Fruit fly (Drosophila melanogaster): ENCODE measurements around the gene CG33080.

The CG33080 gene

dm6 chrX:5718476-5719012 is 966 bp upstream of the CG33080 start:
- peak; percentile 45; the same call in 1 of the 2 replicates for TF ChIP-seq CG12605 (GFP tag; IDR thresholded peaks at IDR 0.05)
- no peak for TF ChIP-seq D1 (tag; optimal IDR thresholded peaks at IDR 0.05)
- TF ChIP-seq CG14655 (GFP tag; optimal IDR thresholded peaks at IDR 0.05): no peak
- no peak for TF ChIP-seq CG8159 (tag; optimal IDR thresholded peaks at IDR 0.05)
- peak; percentile 68 for TF ChIP-seq Ets98B (GFP tag; IDR thresholded peaks at IDR 0.05)
- TF ChIP-seq CG32121 (GFP tag; IDR thresholded peaks at IDR 0.05): peak; percentile 50; the same call in 1 of the 2 replicates
- TF ChIP-seq CG34367 (tag; optimal IDR thresholded peaks at IDR 0.05): no peak
- TF ChIP-seq CG8301 (tag; optimal IDR thresholded peaks at IDR 0.05): no peak
- TF ChIP-seq CG17806 (tag; optimal IDR thresholded peaks at IDR 0.05): no peak
- TF ChIP-seq CG4496 (GFP tag; IDR thresholded peaks at IDR 0.05): 0 out of 3 replicates have a peak, but pooled peaks have one; percentile 35
- TF ChIP-seq CG13204 (GFP tag; optimal IDR thresholded peaks at IDR 0.05): no peak
- peak; percentile 7 for TF ChIP-seq Pif1B (GFP tag; optimal IDR thresholded peaks at IDR 0.05)
- peak; percentile 19 for TF ChIP-seq CG15710 (tag; optimal IDR thresholded peaks at IDR 0.05)

- no peak for TF ChIP-seq D1 (tag; optimal IDR thresholded peaks at IDR 0.05)
- peak; percentile 73 for TF ChIP-seq CG4496 (GFP tag; IDR thresholded peaks at IDR 0.05)
- TF ChIP-seq CG13204 (GFP tag; optimal IDR thresholded peaks at IDR 0.05): no peak
Observed at dm6 chrX:5715455-5716227, 1.9 kb downstream of the CG33080 start.

dm6 chrX:5714786-5715185 is 2.8 kb downstream of the CG33080 start:
- TF ChIP-seq CG9948 (tag; optimal IDR thresholded peaks at IDR 0.05) (no peak), gl (tag; optimal IDR thresholded peaks at IDR 0.05) (no peak), Pif1A (GFP tag; optimal IDR thresholded peaks at IDR 0.05) (no peak), EcR (GFP tag; optimal IDR thresholded peaks at IDR 0.05) (no peak), CG8159 (tag; optimal IDR thresholded peaks at IDR 0.05) (no peak), CG13204 (GFP tag; optimal IDR thresholded peaks at IDR 0.05) (no peak), CG34367 (tag; optimal IDR thresholded peaks at IDR 0.05) (no peak), CG4496 (GFP tag; IDR thresholded peaks at IDR 0.05) (no peak), CG8301 (tag; optimal IDR thresholded peaks at IDR 0.05) (no peak), rn (GFP tag; IDR thresholded peaks at IDR 0.05) (no peak), Snoo (tag; optimal IDR thresholded peaks at IDR 0.05) (no peak), CG12605 (GFP tag; IDR thresholded peaks at IDR 0.05) (no peak), CG32121 (GFP tag; IDR thresholded peaks at IDR 0.05) (no peak)

- no peak for TF ChIP-seq CG12605 (GFP tag; IDR thresholded peaks at IDR 0.05)
- no peak for TF ChIP-seq CG9948 (tag; optimal IDR thresholded peaks at IDR 0.05)
- no peak for TF ChIP-seq CG8159 (tag; optimal IDR thresholded peaks at IDR 0.05)
- no peak for TF ChIP-seq gl (tag; optimal IDR thresholded peaks at IDR 0.05)
- TF ChIP-seq Pif1B (GFP tag; optimal IDR thresholded peaks at IDR 0.05): no peak
- no peak for TF ChIP-seq CG13204 (GFP tag; optimal IDR thresholded peaks at IDR 0.05)
- no peak for TF ChIP-seq EcR (GFP tag; optimal IDR thresholded peaks at IDR 0.05)
- TF ChIP-seq CG17806 (tag; optimal IDR thresholded peaks at IDR 0.05): no peak
- TF ChIP-seq D1 (tag; optimal IDR thresholded peaks at IDR 0.05): no peak
- no peak for TF ChIP-seq CG15710 (tag; optimal IDR thresholded peaks at IDR 0.05)
- no peak for TF ChIP-seq fd96Ca (GFP tag; IDR thresholded peaks at IDR 0.05)
- TF ChIP-seq Pif1A (GFP tag; optimal IDR thresholded peaks at IDR 0.05): no peak
- TF ChIP-seq CG14655 (GFP tag; optimal IDR thresholded peaks at IDR 0.05): no peak
- TF ChIP-seq rn (GFP tag; IDR thresholded peaks at IDR 0.05): no peak
- no peak for TF ChIP-seq CG8301 (tag; optimal IDR thresholded peaks at IDR 0.05)
Observed at dm6 chrX:5712966-5713365, 4.6 kb downstream of the CG33080 start.

dm6 chrX:5705899-5706312 is 11.7 kb downstream of the CG33080 start:
- TF ChIP-seq Ets98B (GFP tag; IDR thresholded peaks at IDR 0.05): peak; percentile 95
- peak; percentile 63 for TF ChIP-seq Pif1B (GFP tag; optimal IDR thresholded peaks at IDR 0.05)
- peak; percentile 71 for TF ChIP-seq Pif1A (GFP tag; optimal IDR thresholded peaks at IDR 0.05)
- TF ChIP-seq fd96Ca (GFP tag; IDR thresholded peaks at IDR 0.05): peak; percentile 97
- peak; percentile 65 for TF ChIP-seq CG17806 (tag; optimal IDR thresholded peaks at IDR 0.05)
- no peak for TF ChIP-seq D1 (tag; optimal IDR thresholded peaks at IDR 0.05)
- TF ChIP-seq CG8301 (tag; optimal IDR thresholded peaks at IDR 0.05): peak; percentile 86
- TF ChIP-seq CG13204 (GFP tag; optimal IDR thresholded peaks at IDR 0.05): no peak
- TF ChIP-seq gl (tag; optimal IDR thresholded peaks at IDR 0.05): peak; percentile 57
- peak; percentile 87 for TF ChIP-seq CG12605 (GFP tag; IDR thresholded peaks at IDR 0.05)
- TF ChIP-seq rn (GFP tag; IDR thresholded peaks at IDR 0.05): peak; percentile 86
- TF ChIP-seq CG9948 (tag; optimal IDR thresholded peaks at IDR 0.05): peak; percentile 62
- no peak for TF ChIP-seq EcR (GFP tag; optimal IDR thresholded peaks at IDR 0.05)
- peak; percentile 97 for TF ChIP-seq CG4496 (GFP tag; IDR thresholded peaks at IDR 0.05)
- peak; percentile 85 for TF ChIP-seq CG14655 (GFP tag; optimal IDR thresholded peaks at IDR 0.05)
- peak; percentile 62 for TF ChIP-seq CG15710 (tag; optimal IDR thresholded peaks at IDR 0.05)
- TF ChIP-seq CG32121 (GFP tag; IDR thresholded peaks at IDR 0.05): peak; percentile 94
- peak; percentile 45 for TF ChIP-seq CG34367 (tag; optimal IDR thresholded peaks at IDR 0.05)
- TF ChIP-seq Snoo (tag; optimal IDR thresholded peaks at IDR 0.05): no peak
- peak; percentile 53 for TF ChIP-seq CG10348 (GFP tag; IDR thresholded peaks at IDR 0.05)
- peak; percentile 81 for TF ChIP-seq CG8159 (tag; optimal IDR thresholded peaks at IDR 0.05)

dm6 chrX:5705097-5705496 is 12.5 kb downstream of the CG33080 start:
- no peak for TF ChIP-seq CG8159 (tag; optimal IDR thresholded peaks at IDR 0.05)
- no peak for TF ChIP-seq gl (tag; optimal IDR thresholded peaks at IDR 0.05)
- TF ChIP-seq Pif1A (GFP tag; optimal IDR thresholded peaks at IDR 0.05): no peak
- TF ChIP-seq CG34367 (tag; optimal IDR thresholded peaks at IDR 0.05): no peak
- no peak for TF ChIP-seq CG12605 (GFP tag; IDR thresholded peaks at IDR 0.05)
- TF ChIP-seq CG15710 (tag; optimal IDR thresholded peaks at IDR 0.05): no peak
- TF ChIP-seq Pif1B (GFP tag; optimal IDR thresholded peaks at IDR 0.05): no peak

Data from whole organism, pupa.